Worm (Caenorhabditis elegans) whole organism, L1 larva: ENCODE data around the gene fbxa-31.

Source experiments
- C04F5.9 ChIP-seq: sonication (generic microtip); optimal IDR thresholded peaks from 2 replicates; lab custom pipeline; 2016; ENCODE audit warnings: missing genetic modification characterization, missing compliant biosample characterization
- C34B4.2 ChIP-seq: sonication (generic microtip); optimal IDR thresholded peaks from 2 replicates; lab custom pipeline; 2017; ENCODE audit warnings: mild to moderate bottlenecking, missing genetic modification characterization, missing compliant biosample characterization
- Y116A8C.19 ChIP-seq: sonication (generic microtip); optimal IDR thresholded peaks from 2 replicates; lab custom pipeline; 2016; ENCODE audit warnings: missing compliant biosample characterization, missing genetic modification characterization, borderline replicate concordance
- aha-1 ChIP-seq: fragments of 150-350 bp; optimal IDR thresholded peaks from 2 replicates; lab custom pipeline; 2014; ENCODE audit warnings: missing biosample characterization, missing genetic modification characterization
- alr-1 ChIP-seq: fragments of 200-800 bp; sonication (Bioruptor generic); optimal IDR thresholded peaks from 2 replicates; lab custom pipeline; 2018; ENCODE audit warnings: borderline replicate concordance, mild to moderate bottlenecking, missing genetic modification characterization, missing compliant biosample characterization
- ceh-90 ChIP-seq: sonication (generic microtip); optimal IDR thresholded peaks from 2 replicates; lab custom pipeline; 2016; ENCODE audit warnings: missing genetic modification characterization, missing compliant biosample characterization
- efl-1 ChIP-seq, 4 experiments: fragments of 150-350 bp; optimal IDR thresholded peaks in 3 of 4; peaks in 1 of 4; 1 replicate in 1 of 4; 2 replicates in 3 of 4; lab custom pipeline; 2014; ENCODE audit warnings: missing biosample characterization in 2 of 4, missing genetic modification characterization in 2 of 4, missing genetic modification reagents in 2 of 4
- efl-3 ChIP-seq: fragments of 200-800 bp; sonication (Bioruptor generic); optimal IDR thresholded peaks from 2 replicates; lab custom pipeline; 2018; ENCODE audit warnings: mild to moderate bottlenecking, missing genetic modification characterization, missing compliant biosample characterization
- elt-3 ChIP-seq, 6 experiments: fragments of 150-350 bp in 1 of 6; sonication (generic microtip); optimal IDR thresholded peaks; 2 replicates each; lab custom pipeline; 2017 to 2018; ENCODE audit warnings: missing biosample characterization in 6 of 6, missing genetic modification characterization in 6 of 6, inconsistent platforms in 1 of 6
- fkh-4 ChIP-seq: sonication (generic microtip); optimal IDR thresholded peaks from 2 replicates; lab custom pipeline; 2016; ENCODE audit warnings: missing compliant biosample characterization, missing genetic modification characterization, borderline replicate concordance
- fkh-8 ChIP-seq: sonication (generic microtip); optimal IDR thresholded peaks from 2 replicates; lab custom pipeline; 2016; ENCODE audit warnings: mild to moderate bottlenecking, missing genetic modification characterization, missing compliant biosample characterization
- hlh-4 ChIP-seq: sonication (generic microtip); optimal IDR thresholded peaks from 2 replicates; lab custom pipeline; 2016; ENCODE audit warnings: mild to moderate bottlenecking, missing genetic modification characterization, missing compliant biosample characterization
- hpl-2 ChIP-seq: fragments of 150-350 bp; optimal IDR thresholded peaks from 2 replicates; lab custom pipeline; 2014; ENCODE audit warnings: missing biosample characterization, missing genetic modification reagents, missing genetic modification characterization
- irx-1 ChIP-seq: sonication (generic microtip); optimal IDR thresholded peaks from 2 replicates; lab custom pipeline; 2016; ENCODE audit warnings: missing genetic modification characterization, missing compliant biosample characterization
- isw-1 ChIP-seq: fragments of 200-800 bp; sonication (Bioruptor generic); IDR thresholded peaks from 2 replicates; pipeline ENCODE4 v1.3.6; 2022; ENCODE audit warnings: missing genetic modification characterization, missing compliant biosample characterization
- lin-14 ChIP-seq: fragments of 200-800 bp; sonication (Bioruptor generic); optimal IDR thresholded peaks from 2 replicates; lab custom pipeline; 2018; ENCODE audit warnings: mild to moderate bottlenecking, missing genetic modification characterization, moderate library complexity, missing compliant biosample characterization
- lin-35 ChIP-seq, 2 experiments: fragments of 150-350 bp; optimal IDR thresholded peaks; 2 replicates each; lab custom pipeline; 2014; ENCODE audit warnings: missing biosample characterization in 2 of 2, missing genetic modification characterization in 2 of 2, missing genetic modification reagents in 2 of 2
- lsy-2 ChIP-seq, 2 experiments: fragments of 150-350 bp; optimal IDR thresholded peaks; 2 replicates each; lab custom pipeline; 2014; ENCODE audit warnings: missing biosample characterization in 2 of 2, missing genetic modification characterization in 2 of 2
- mab-9 ChIP-seq: fragments of 200-800 bp; sonication (Bioruptor generic); IDR thresholded peaks from 2 replicates; pipeline ENCODE4 v1.3.6; 2022; ENCODE audit warnings: missing genetic modification reagents, missing genetic modification characterization, missing compliant biosample characterization
- mef-2 ChIP-seq: fragments of 150-350 bp; optimal IDR thresholded peaks from 2 replicates; lab custom pipeline; 2014; ENCODE audit warnings: missing biosample characterization, missing genetic modification characterization
- mep-1 ChIP-seq: fragments of 150-350 bp; optimal IDR thresholded peaks from 2 replicates; lab custom pipeline; 2014; ENCODE audit warnings: missing biosample characterization, missing genetic modification characterization
- nhr-11 ChIP-seq: fragments of 150-350 bp; optimal IDR thresholded peaks from 2 replicates; lab custom pipeline; 2014; ENCODE audit warnings: missing biosample characterization, missing genetic modification characterization
- nhr-12 ChIP-seq: sonication (generic microtip); optimal IDR thresholded peaks from 2 replicates; lab custom pipeline; 2017; ENCODE audit warnings: missing biosample characterization, missing genetic modification characterization
- nhr-19 ChIP-seq: fragments of 200-800 bp; sonication (Bioruptor generic); conservative IDR thresholded peaks from 2 replicates; pipeline ENCODE4 v1.3.6; 2022; ENCODE audit warnings: missing genetic modification characterization, missing compliant biosample characterization
- nhr-20 ChIP-seq: sonication (generic microtip); optimal IDR thresholded peaks from 2 replicates; lab custom pipeline; 2016; ENCODE audit warnings: mild to moderate bottlenecking, missing genetic modification characterization, missing compliant biosample characterization
- nhr-71 ChIP-seq: sonication (generic microtip); optimal IDR thresholded peaks from 2 replicates; lab custom pipeline; 2016; ENCODE audit warnings: mild to moderate bottlenecking, missing genetic modification characterization, moderate library complexity, missing compliant biosample characterization
- nhr-76 ChIP-seq: sonication (generic microtip); optimal IDR thresholded peaks from 2 replicates; lab custom pipeline; 2017; ENCODE audit warnings: missing biosample characterization, missing genetic modification characterization
- nhr-77 ChIP-seq: fragments of 150-350 bp; optimal IDR thresholded peaks from 2 replicates; lab custom pipeline; 2014; ENCODE audit warnings: missing biosample characterization, missing genetic modification characterization
- pag-3 ChIP-seq: sonication (generic microtip); optimal IDR thresholded peaks from 2 replicates; lab custom pipeline; 2017; ENCODE audit warnings: missing genetic modification characterization, mild to moderate bottlenecking, missing compliant biosample characterization, antibody characterized with exemption, borderline replicate concordance; ENCODE audit not compliant: insufficient read depth
- pqm-1 ChIP-seq: sonication (generic microtip); optimal IDR thresholded peaks from 3 replicates; lab custom pipeline; 2017; ENCODE audit warnings: missing biosample characterization, missing genetic modification characterization
- snu-23 ChIP-seq: sonication (generic microtip); optimal IDR thresholded peaks from 2 replicates; lab custom pipeline; 2016; ENCODE audit warnings: missing genetic modification characterization, missing compliant biosample characterization
- sox-4 ChIP-seq: sonication (generic microtip); optimal IDR thresholded peaks from 2 replicates; lab custom pipeline; 2016; ENCODE audit warnings: missing genetic modification characterization, missing compliant biosample characterization
- tbx-2 ChIP-seq: sonication (generic microtip); optimal IDR thresholded peaks from 2 replicates; lab custom pipeline; 2016; ENCODE audit warnings: missing genetic modification characterization, missing compliant biosample characterization
- unc-130 ChIP-seq: fragments of 150-350 bp; optimal IDR thresholded peaks from 2 replicates; lab custom pipeline; 2017; ENCODE audit warnings: missing biosample characterization, missing genetic modification characterization, inconsistent platforms
- unc-30 ChIP-seq: sonication (generic microtip); optimal IDR thresholded peaks from 2 replicates; lab custom pipeline; 2017; ENCODE audit warnings: missing biosample characterization, missing genetic modification characterization
- unc-86 ChIP-seq: sonication (generic microtip); optimal IDR thresholded peaks from 2 replicates; lab custom pipeline; 2016; ENCODE audit warnings: missing genetic modification characterization, missing compliant biosample characterization
- unc-98 ChIP-seq: fragments of 200-800 bp; sonication (Bioruptor generic); IDR thresholded peaks from 2 replicates; pipeline ENCODE4 v1.3.6; 2022; ENCODE audit warnings: missing genetic modification characterization, missing compliant biosample characterization
- vab-15 ChIP-seq: sonication (generic microtip); optimal IDR thresholded peaks from 2 replicates; lab custom pipeline; 2017; ENCODE audit warnings: missing genotype, mild to moderate bottlenecking, missing genetic modification characterization, missing compliant biosample characterization
- xbp-1 ChIP-seq: sonication (generic microtip); optimal IDR thresholded peaks from 2 replicates; lab custom pipeline; 2016; ENCODE audit warnings: missing genetic modification characterization, missing compliant biosample characterization
- zip-4 ChIP-seq: fragments of 200-800 bp; sonication (Bioruptor generic); optimal IDR thresholded peaks from 2 replicates; lab custom pipeline; 2018; ENCODE audit warnings: mild to moderate bottlenecking, missing genetic modification characterization, moderate library complexity, missing compliant biosample characterization
- ztf-11 ChIP-seq, 2 experiments: sonication (generic microtip); optimal IDR thresholded peaks; 2 replicates each; lab custom pipeline; 2016 to 2017; ENCODE audit warnings: missing genetic modification characterization in 2 of 2, missing biosample characterization in 1 of 2, missing compliant biosample characterization in 1 of 2

The fbxa-31 gene

DNA sequence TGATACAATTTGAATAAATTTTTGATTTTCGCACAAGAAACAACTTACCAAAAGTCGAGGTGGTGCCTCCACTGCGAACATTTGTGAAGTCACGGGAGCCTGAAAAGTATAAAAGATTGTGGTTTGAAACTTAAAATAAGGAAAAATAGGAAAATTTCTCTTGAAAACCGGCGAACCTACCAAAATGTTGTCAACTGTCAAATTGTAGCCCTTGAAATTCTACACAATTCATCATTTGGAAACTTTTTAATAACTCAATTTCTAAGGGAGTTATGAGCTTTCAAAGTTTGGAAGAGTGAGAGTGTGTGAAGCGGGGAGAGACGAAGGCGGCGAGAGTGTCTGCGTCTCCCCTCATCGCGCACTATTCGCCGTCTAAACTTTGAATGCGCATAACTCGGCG is 41.1 kb downstream of the fbxa-31 start, which contains the start of gene pes-4 (continued):
- TF ChIP-seq irx-1 (tag; lab: Kevin White, UChicago) (no peak), unc-130 (tag; lab: Kevin White, UChicago) (no peak)

DNA sequence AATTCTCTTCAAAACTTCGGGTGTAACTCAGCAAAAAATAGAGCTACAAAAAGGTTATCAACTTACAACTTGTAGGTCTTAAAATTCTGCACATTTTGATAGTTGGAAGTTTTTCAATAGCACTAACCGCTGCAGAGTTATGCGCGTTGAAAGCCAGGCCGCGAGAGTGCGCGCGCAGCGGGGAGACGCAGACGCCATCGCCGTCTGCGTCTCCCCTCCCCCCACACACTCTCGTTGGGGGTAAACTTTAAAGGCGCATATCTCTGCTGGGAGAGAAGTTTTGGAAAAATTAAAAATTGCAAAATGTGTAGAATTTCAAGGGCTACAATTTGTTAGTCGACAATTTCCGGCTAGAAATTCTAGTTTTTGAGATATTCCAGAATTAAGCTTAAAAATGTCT is 41.7 kb downstream of the fbxa-31 start:
- TF ChIP-seq pag-3 (no peak), elt-3 (tag; optimal IDR thresholded peaks at IDR 0.05; lab: Kevin White, UChicago) (no peak), xbp-1 (no peak), mab-9 (no peak), nhr-76 (tag; lab: Kevin White, UChicago) (no peak), mep-1 (tag; lab: Kevin White, UChicago) (no peak), mef-2 (tag; lab: Kevin White, UChicago) (no peak), unc-98 (no peak), nhr-12 (tag; lab: Kevin White, UChicago) (no peak), hpl-2 (GFP tag; lab: Kevin White, UChicago) (no peak), C34B4.2 (no peak), fkh-8 (tag; lab: Kevin White, UChicago) (no peak), Y116A8C.19 (tag; lab: Kevin White, UChicago) (no peak)
- TF ChIP-seq, all 84 proteins: peak for 0

DNA sequence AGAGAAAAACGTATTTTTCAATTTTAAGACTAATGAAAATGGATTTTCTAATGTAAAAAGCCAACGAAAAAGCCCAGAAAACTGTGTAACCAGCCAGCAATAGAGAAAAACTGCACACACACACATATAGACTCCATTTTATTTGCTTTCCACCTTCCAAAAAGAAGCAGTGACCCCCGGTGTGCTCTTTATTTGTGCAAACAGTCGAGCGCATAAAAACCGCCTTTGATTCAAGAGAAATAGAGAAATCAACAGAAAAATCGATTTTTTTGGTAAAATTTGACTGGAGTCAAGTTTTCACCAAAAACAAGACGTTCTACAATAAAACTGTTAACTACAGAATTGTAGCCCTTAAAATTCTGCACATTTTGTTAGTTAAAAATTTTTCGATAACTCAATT is 42.6 kb downstream of the fbxa-31 start:
- no peak for TF ChIP-seq lin-35 (GFP tag; optimal IDR thresholded peaks at IDR 0.05; lab: Kevin White, UChicago)
- no peak for TF ChIP-seq ztf-11 (tag; optimal IDR thresholded peaks at IDR 0.05; lab: Kevin White, UChicago)
- no peak for TF ChIP-seq isw-1 (GFP tag; lab: Robert Waterston, UW)
- TF ChIP-seq efl-3 (GFP tag; lab: Kevin White, UChicago): no peak
- TF ChIP-seq pag-3: no peak
- TF ChIP-seq nhr-76 (tag; lab: Kevin White, UChicago): no peak
- TF ChIP-seq hpl-2 (GFP tag; lab: Kevin White, UChicago): no peak
- TF ChIP-seq nhr-11 (tag; lab: Kevin White, UChicago): no peak
- TF ChIP-seq nhr-71 (tag; lab: Kevin White, UChicago): no peak
- TF ChIP-seq unc-30: no peak
- no peak for TF ChIP-seq unc-86
- no peak for TF ChIP-seq aha-1 (tag; lab: Kevin White, UChicago)
- no peak for TF ChIP-seq nhr-19 (GFP tag; lab: Robert Waterston, UW)
- TF ChIP-seq fkh-4 (tag; lab: Kevin White, UChicago): no peak
- no peak for TF ChIP-seq snu-23 (GFP tag; lab: Kevin White, UChicago)
- no peak for TF ChIP-seq vab-15 (tag; lab: Kevin White, UChicago)
- no peak for TF ChIP-seq mep-1 (tag; lab: Kevin White, UChicago)

DNA sequence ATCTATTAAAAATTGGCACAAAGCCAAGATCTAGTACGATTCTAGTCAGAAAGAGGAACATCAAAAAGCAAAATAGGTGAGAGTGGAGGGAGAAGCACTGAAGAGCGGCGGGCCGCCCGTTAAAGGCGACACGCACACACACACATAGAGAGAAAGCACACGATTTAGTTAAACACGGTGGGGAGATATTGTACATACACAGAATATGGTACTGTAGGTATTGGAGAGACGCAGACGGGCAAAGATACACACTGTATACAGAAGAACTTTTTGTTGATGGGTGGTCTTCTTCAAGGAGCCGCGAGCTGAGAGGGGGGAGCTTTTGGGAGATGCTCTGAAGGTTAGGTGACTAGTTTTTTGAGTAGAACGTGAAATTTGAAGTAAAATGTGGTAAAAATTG is 45.0 kb downstream of the fbxa-31 start:
- TF ChIP-seq pqm-1 (tag; lab: Kevin White, UChicago) (no peak), xbp-1 (no peak), Y116A8C.19 (tag; lab: Kevin White, UChicago) (no peak), ceh-90 (tag; lab: Kevin White, UChicago) (no peak), alr-1 (tag; lab: Kevin White, UChicago) (no peak), C04F5.9 (tag; lab: Kevin White, UChicago) (no peak), lin-14 (GFP tag; lab: Kevin White, UChicago) (peak; percentile 24), lin-35 (GFP tag; optimal IDR thresholded peaks at IDR 0.05; lab: Kevin White, UChicago) (no peak), irx-1 (tag; lab: Kevin White, UChicago) (no peak), isw-1 (GFP tag; lab: Robert Waterston, UW) (no peak), nhr-71 (tag; lab: Kevin White, UChicago) (peak; percentile 0), zip-4 (GFP tag; lab: Kevin White, UChicago) (no peak), hlh-4 (tag; lab: Kevin White, UChicago) (no peak), sox-4 (tag; lab: Kevin White, UChicago) (no peak), nhr-20 (tag; lab: Kevin White, UChicago) (peak; percentile 19), lsy-2 (tag; optimal IDR thresholded peaks at IDR 0.05; lab: Kevin White, UChicago) (peak in 1 of 2 experiments; percentile 18), nhr-77 (tag; lab: Kevin White, UChicago) (peak; percentile 12), tbx-2 (peak; percentile 9), efl-1 (optimal IDR thresholded peaks at IDR 0.05; lab: Kevin White, UChicago) (no peak), efl-1 (GFP tag; optimal IDR thresholded peaks at IDR 0.05 in 1 of 2; lab: Kevin White, UChicago) (peak in 1 of 2 experiments; percentile 74)
